Fruit fly (Drosophila melanogaster) whole organism, embryonic: ENCODE results near the gene Mfap1.

Experiments
- CG10209 ChIP-seq: fragments of 200-800 bp; sonication (Bioruptor generic); optimal IDR thresholded peaks from 3 replicates; lab custom pipeline; 2017; ENCODE audit warnings: missing biosample characterization, mild to moderate bottlenecking, missing genetic modification characterization, missing genetic modification reagents
- CG10321 ChIP-seq: fragments of 200-800 bp; sonication (Bioruptor generic); IDR thresholded peaks from 2 replicates; pipeline ENCODE4 v1.3.6; 2022; ENCODE audit warnings: missing biosample characterization, missing genetic modification characterization
- CG11504 ChIP-seq: fragments of 200-800 bp; sonication (Bioruptor generic); optimal IDR thresholded peaks from 3 replicates; lab custom pipeline; 2019; ENCODE audit warnings: missing biosample characterization, mild to moderate bottlenecking, missing genetic modification characterization, moderate library complexity
- CG11560 ChIP-seq: fragments of 200-800 bp; sonication (Bioruptor generic); IDR thresholded peaks from 3 replicates; pipeline ENCODE4 v1.3.6; 2022; ENCODE audit warnings: missing biosample characterization, missing genetic modification characterization
- CG12155 ChIP-seq: fragments of 200-800 bp; sonication (Bioruptor generic); optimal IDR thresholded peaks from 3 replicates; lab custom pipeline; 2016; ENCODE audit warnings: missing biosample characterization, missing genetic modification characterization
- CG12299 ChIP-seq: fragments of 200-800 bp; sonication (Bioruptor generic); optimal IDR thresholded peaks from 2 replicates; lab custom pipeline; 2018; ENCODE audit warnings: missing biosample characterization, mild to moderate bottlenecking, missing genetic modification characterization
- CG13624 ChIP-seq: fragments of 200-800 bp; sonication (Bioruptor generic); optimal IDR thresholded peaks from 2 replicates; lab custom pipeline; 2016; ENCODE audit warnings: missing biosample characterization, missing genetic modification characterization
- CG14710 ChIP-seq: fragments of 200-800 bp; sonication (Bioruptor generic); optimal IDR thresholded peaks from 3 replicates; lab custom pipeline; 2019; ENCODE audit warnings: missing biosample characterization, mild to moderate bottlenecking, missing genetic modification characterization, moderate library complexity
- CG1602 ChIP-seq: fragments of 200-800 bp; sonication (Bioruptor generic); optimal IDR thresholded peaks from 3 replicates; lab custom pipeline; 2016; ENCODE audit warnings: missing biosample characterization, missing genetic modification characterization
- CG17829 ChIP-seq: fragments of 200-800 bp; optimal IDR thresholded peaks from 2 replicates; lab custom pipeline; 2019; ENCODE audit warnings: missing biosample characterization, mild to moderate bottlenecking, missing genetic modification characterization, moderate library complexity
- CG30403 ChIP-seq: fragments of 200-800 bp; sonication (Bioruptor generic); optimal IDR thresholded peaks from 3 replicates; lab custom pipeline; 2016; ENCODE audit warnings: missing biosample characterization, missing genetic modification characterization
- CG3163 ChIP-seq: fragments of 200-800 bp; sonication (Bioruptor generic); optimal IDR thresholded peaks from 3 replicates; lab custom pipeline; 2016; ENCODE audit warnings: missing biosample characterization, missing genetic modification characterization
- CG4404 ChIP-seq: fragments of 200-800 bp; sonication (Bioruptor generic); IDR thresholded peaks from 2 replicates; pipeline ENCODE4 v1.3.6; 2022; ENCODE audit warnings: missing biosample characterization, missing genetic modification characterization
- CG7839 ChIP-seq: fragments of 200-800 bp; sonication (Bioruptor generic); optimal IDR thresholded peaks from 3 replicates; lab custom pipeline; 2018; ENCODE audit warnings: missing biosample characterization, mild to moderate bottlenecking, missing genetic modification characterization, moderate library complexity
- CG8281 ChIP-seq: fragments of 200-800 bp; sonication (Bioruptor generic); optimal IDR thresholded peaks from 2 replicates; lab custom pipeline; 2018; ENCODE audit warnings: missing biosample characterization, mild to moderate bottlenecking, missing genetic modification characterization, moderate library complexity
- CG8290 ChIP-seq, 3 experiments: fragments of 200-800 bp; sonication (Bioruptor generic); optimal IDR thresholded peaks; 2 replicates each; lab custom pipeline; 2016 to 2019; ENCODE audit warnings: missing biosample characterization in 3 of 3, missing genetic modification characterization in 3 of 3, mild to moderate bottlenecking in 2 of 3, moderate library complexity in 1 of 3
- CG8765 ChIP-seq: fragments of 200-800 bp; sonication (Bioruptor generic); IDR thresholded peaks from 2 replicates; pipeline ENCODE4 v1.3.6; 2022; ENCODE audit warnings: missing biosample characterization, missing genetic modification characterization
- Deaf1 ChIP-seq: fragments of 200-800 bp; optimal IDR thresholded peaks from 3 replicates; lab custom pipeline; 2019; ENCODE audit warnings: missing biosample characterization, mild to moderate bottlenecking, missing genetic modification characterization, moderate library complexity
- Hr3 ChIP-seq: fragments of 200-800 bp; sonication (Bioruptor generic); optimal IDR thresholded peaks from 3 replicates; lab custom pipeline; 2016; ENCODE audit warnings: missing biosample characterization, missing genetic modification characterization
- Jarid2 ChIP-seq: fragments of 200-800 bp; sonication (Bioruptor generic); optimal IDR thresholded peaks from 3 replicates; lab custom pipeline; 2017; ENCODE audit warnings: mild to moderate bottlenecking, missing biosample characterization, missing genetic modification reagents, missing genetic modification characterization
- Med ChIP-seq: fragments of 200-800 bp; sonication (Bioruptor generic); peaks from one replicate; lab custom pipeline; 2016; ENCODE audit warnings: missing biosample characterization, missing genetic modification characterization, mild to moderate bottlenecking, inconsistent platforms, moderate library complexity
- NC2β ChIP-seq: fragments of 200-800 bp; sonication (Bioruptor generic); optimal IDR thresholded peaks from 2 replicates; lab custom pipeline; 2016; ENCODE audit warnings: missing biosample characterization, missing genetic modification characterization
- Nf-YA ChIP-seq: fragments of 200-800 bp; sonication (Bioruptor generic); IDR thresholded peaks from 2 replicates; pipeline ENCODE4 v1.3.6; 2022; ENCODE audit warnings: missing biosample characterization, missing genetic modification characterization
- Rfx ChIP-seq: fragments of 200-800 bp; sonication (Bioruptor generic); IDR thresholded peaks from 2 replicates; pipeline ENCODE4 v1.3.6; 2022; ENCODE audit warnings: missing biosample characterization, missing genetic modification characterization
- Sox102F ChIP-seq: fragments of 200-800 bp; sonication (Bioruptor generic); optimal IDR thresholded peaks from 2 replicates; lab custom pipeline; 2018; ENCODE audit warnings: missing biosample characterization, mild to moderate bottlenecking, missing genetic modification characterization, moderate library complexity
- TFAM ChIP-seq: fragments of 200-800 bp; sonication (Bioruptor generic); optimal IDR thresholded peaks from 2 replicates; lab custom pipeline; 2017; ENCODE audit warnings: missing biosample characterization, missing genetic modification characterization, inconsistent platforms
- YL-1 ChIP-seq: fragments of 200-800 bp; sonication (Bioruptor generic); optimal IDR thresholded peaks from 3 replicates; lab custom pipeline; 2017; ENCODE audit warnings: missing biosample characterization, mild to moderate bottlenecking, missing genetic modification characterization
- abd-A ChIP-seq: fragments of 200-800 bp; sonication (Bioruptor generic); optimal IDR thresholded peaks from 3 replicates; lab custom pipeline; 2019; ENCODE audit warnings: missing biosample characterization, mild to moderate bottlenecking, missing genetic modification characterization, moderate library complexity
- bsh ChIP-seq, 2 experiments: fragments of 200-800 bp; sonication (Bioruptor generic); optimal IDR thresholded peaks; 2 replicates each; lab custom pipeline; 2017 to 2018; ENCODE audit warnings: mild to moderate bottlenecking in 2 of 2, missing biosample characterization in 2 of 2, missing genetic modification characterization in 2 of 2, moderate library complexity in 1 of 2
- chif ChIP-seq, 2 experiments: fragments of 200-800 bp; sonication (Bioruptor generic); optimal IDR thresholded peaks; 3 replicates each; lab custom pipeline; 2016; ENCODE audit warnings: missing biosample characterization in 2 of 2, missing genetic modification characterization in 2 of 2
- chinmo ChIP-seq: fragments of 200-800 bp; sonication (Bioruptor generic); IDR thresholded peaks from 4 replicates; pipeline ENCODE4 v1.3.6; 2022; ENCODE audit warnings: missing biosample characterization, missing genetic modification characterization; ENCODE audit not compliant: partially characterized antibody
- dm ChIP-seq: fragments of 200-800 bp; sonication (Bioruptor generic); optimal IDR thresholded peaks from 3 replicates; lab custom pipeline; 2016; ENCODE audit warnings: missing biosample characterization, missing genetic modification characterization
- dmrt11E ChIP-seq: fragments of 200-800 bp; sonication (Bioruptor generic); optimal IDR thresholded peaks from 3 replicates; lab custom pipeline; 2018; ENCODE audit warnings: missing biosample characterization, mild to moderate bottlenecking, missing genetic modification characterization, moderate library complexity
- dpn ChIP-seq, 2 experiments: fragments of 200-800 bp; sonication (Bioruptor generic); optimal IDR thresholded peaks; 3 replicates each; lab custom pipeline; 2016; ENCODE audit warnings: missing biosample characterization in 2 of 2, missing genetic modification characterization in 2 of 2
- eve ChIP-seq, 2 experiments: fragments of >200 bp; optimal IDR thresholded peaks; 2 replicates each; lab custom pipeline; 2017; ENCODE audit warnings: missing biosample characterization in 2 of 2, missing genetic modification characterization in 2 of 2
- ftz-f1 ChIP-seq: fragments of 200-800 bp; sonication (Bioruptor generic); optimal IDR thresholded peaks from 2 replicates; lab custom pipeline; 2016; ENCODE audit warnings: missing biosample characterization, missing genetic modification characterization
- hkb ChIP-seq, 2 experiments: fragments of 200-800 bp in 1 of 2; fragments of >200 bp in 1 of 2; sonication (Bioruptor generic) in 1 of 2; IDR thresholded peaks in 1 of 2; optimal IDR thresholded peaks in 1 of 2; 2 replicates each; pipeline versions ENCODE4 v1.3.6 to Lab custom; 2017 to 2022; ENCODE audit warnings: missing biosample characterization in 1 of 2, missing genetic modification characterization in 1 of 2
- jumu ChIP-seq: fragments of 200-800 bp; sonication (Bioruptor generic); optimal IDR thresholded peaks from 3 replicates; lab custom pipeline; 2016; ENCODE audit warnings: missing biosample characterization, missing genetic modification characterization
- knrl ChIP-seq: fragments of 200-800 bp; sonication (Bioruptor generic); IDR thresholded peaks from 3 replicates; pipeline ENCODE4 v1.3.6; 2022; ENCODE audit warnings: missing biosample characterization, missing genetic modification characterization; ENCODE audit not compliant: partially characterized antibody
- nerfin-1 ChIP-seq: fragments of 200-800 bp; sonication (Bioruptor generic); optimal IDR thresholded peaks from 3 replicates; lab custom pipeline; 2019; ENCODE audit warnings: missing biosample characterization, mild to moderate bottlenecking, missing genetic modification characterization, moderate library complexity
- pan ChIP-seq, 4 experiments: fragments of >200 bp in 3 of 4; fragments of 200-800 bp in 1 of 4; sonication (Bioruptor generic) in 1 of 4; optimal IDR thresholded peaks in 3 of 4; IDR thresholded peaks in 1 of 4; 2 replicates each; pipeline versions ENCODE4 v1.3.6 to Lab custom; 2017 to 2022; ENCODE audit warnings: missing biosample characterization in 2 of 4, missing genetic modification characterization in 2 of 4, mixed read lengths in 1 of 4
- peb ChIP-seq: fragments of 200-800 bp; sonication (Bioruptor generic); IDR thresholded peaks from 2 replicates; pipeline ENCODE4 v1.3.6; 2022; ENCODE audit warnings: missing biosample characterization, missing genetic modification characterization
- pita ChIP-seq: fragments of 200-800 bp; sonication (Bioruptor generic); optimal IDR thresholded peaks from 2 replicates; lab custom pipeline; 2017; ENCODE audit warnings: missing biosample characterization, mild to moderate bottlenecking, missing genetic modification characterization
- pnt ChIP-seq: fragments of 200-800 bp; sonication (Bioruptor generic); optimal IDR thresholded peaks from 3 replicates; lab custom pipeline; 2016; ENCODE audit warnings: missing biosample characterization, missing genetic modification characterization
- so ChIP-seq: fragments of 200-800 bp; sonication (Bioruptor generic); IDR thresholded peaks from 3 replicates; pipeline ENCODE4 v1.3.6; 2022; ENCODE audit warnings: missing biosample characterization, missing genetic modification characterization
- ssp ChIP-seq: fragments of 200-800 bp; sonication (Bioruptor generic); IDR thresholded peaks from 2 replicates; pipeline ENCODE4 v1.3.6; 2022; ENCODE audit warnings: missing biosample characterization, missing genetic modification characterization
- tio ChIP-seq: fragments of 200-800 bp; sonication (Bioruptor generic); optimal IDR thresholded peaks from 2 replicates; lab custom pipeline; 2017; ENCODE audit warnings: missing biosample characterization, missing genetic modification characterization, inconsistent platforms
- toy ChIP-seq: fragments of 200-800 bp; sonication (Bioruptor generic); IDR thresholded peaks from 2 replicates; pipeline ENCODE4 v1.3.6; 2022; ENCODE audit warnings: missing biosample characterization, missing genetic modification characterization

Mfap1 gene

DNA sequence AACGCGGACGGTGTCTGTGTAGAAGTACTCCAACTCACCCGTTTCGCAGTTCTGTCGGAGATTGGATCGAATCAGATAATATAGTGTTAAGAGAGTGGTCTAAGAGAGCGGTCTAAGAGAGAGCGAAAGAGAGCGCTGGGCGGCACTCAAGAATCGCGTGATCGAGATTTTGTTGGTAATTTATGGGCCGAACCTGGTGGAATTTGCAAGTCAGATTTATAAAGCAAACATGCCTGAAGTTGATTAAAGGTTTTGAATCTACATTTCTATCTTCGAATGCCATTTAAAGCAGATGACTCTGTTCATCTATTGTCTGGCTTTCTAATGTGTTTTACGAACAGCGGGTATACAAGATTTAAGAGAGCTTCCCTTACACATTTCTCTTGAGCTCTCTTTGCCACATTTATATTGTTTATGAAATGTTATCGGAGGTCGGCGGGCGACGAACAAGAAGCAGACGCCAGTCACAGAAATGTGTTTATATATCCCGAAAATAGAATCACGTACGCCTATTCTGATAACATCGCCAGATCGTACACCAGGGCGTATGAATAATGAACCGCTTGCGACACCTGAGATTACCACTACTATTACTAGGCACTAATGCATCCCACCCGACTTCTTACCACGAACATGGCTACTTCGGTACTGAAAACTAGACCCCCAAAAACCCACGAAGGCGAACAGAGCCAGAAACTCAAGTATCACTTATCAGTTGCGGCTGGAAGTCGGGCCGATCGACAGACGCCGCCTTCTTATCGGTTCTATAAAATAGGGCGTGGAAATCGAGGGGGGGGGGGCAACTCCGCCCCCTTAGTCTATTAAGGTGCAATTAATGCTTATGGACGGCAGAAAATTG lies 26.8 kb downstream of the Mfap1 start (continued):
- TF ChIP-seq dmrt11E (tag; lab: Kevin White, UChicago), result no peak
- no peak for TF ChIP-seq peb (GFP tag; lab: Robert Waterston, UW)
- TF ChIP-seq tio, result no peak
- TF ChIP-seq Sox102F (GFP tag; lab: Kevin White, UChicago), result no peak
- TF ChIP-seq Nf-YA (GFP tag; lab: Robert Waterston, UW), result no peak
- peak; percentile 35 for TF ChIP-seq Jarid2 (GFP tag; lab: Kevin White, UChicago)
- TF ChIP-seq CG10209 (GFP tag; lab: Kevin White, UChicago), result no peak
- TF ChIP-seq CG11504 (tag; lab: Kevin White, UChicago), result no peak
- no peak for TF ChIP-seq NC2β (GFP tag; lab: Kevin White, UChicago)
- TF ChIP-seq hkb (optimal IDR thresholded peaks at IDR 0.05; lab: Kevin White, UChicago), result no peak
- TF ChIP-seq hkb (GFP tag; IDR thresholded peaks at IDR 0.05; lab: Robert Waterston, UW), result no peak
- TF ChIP-seq CG17829, result no peak
- no peak for TF ChIP-seq CG10321 (GFP tag; lab: Robert Waterston, UW)
- no peak for TF ChIP-seq abd-A (tag; lab: Kevin White, UChicago)
- peak; percentile 70 for TF ChIP-seq Med (GFP tag; lab: Kevin White, UChicago)
- no peak for TF ChIP-seq nerfin-1
- TF ChIP-seq bsh (GFP tag; optimal IDR thresholded peaks at IDR 0.05; lab: Kevin White, UChicago), result peak in 1 of 2 experiments; percentile 5
- no peak for TF ChIP-seq CG11560 (tag; lab: Robert Waterston, UW)
- no peak for TF ChIP-seq dm
- TF ChIP-seq YL-1 (GFP tag; lab: Kevin White, UChicago), result no peak
- TF ChIP-seq CG3163, result peak; percentile 97
- TF ChIP-seq CG8765 (GFP tag; lab: Robert Waterston, UW), result no peak
- no peak for TF ChIP-seq ssp (GFP tag; lab: Robert Waterston, UW)
- 0 out of 4 replicates have a peak, but pooled peaks have one; percentile 81 for TF ChIP-seq chinmo (GFP tag; lab: Robert Waterston, UW)
- TF ChIP-seq Rfx, result no peak; the same call in 1 of the 2 replicates
- TF ChIP-seq TFAM (GFP tag; lab: Kevin White, UChicago), result no peak
- TF ChIP-seq Hr3 (GFP tag; lab: Kevin White, UChicago), result no peak
- no peak for TF ChIP-seq knrl
- TF ChIP-seq CG30403 (GFP tag; lab: Kevin White, UChicago), result no peak
- no peak for TF ChIP-seq CG8281
- TF ChIP-seq dpn (GFP tag; optimal IDR thresholded peaks at IDR 0.05; lab: Kevin White, UChicago), result no peak
- no peak for TF ChIP-seq CG13624 (GFP tag; lab: Kevin White, UChicago)
- TF ChIP-seq CG8290 (GFP tag; optimal IDR thresholded peaks at IDR 0.05; lab: Kevin White, UChicago), result no peak
- peak in 1 of 2 experiments; percentile 49 for TF ChIP-seq CG8290 (tag; optimal IDR thresholded peaks at IDR 0.05; lab: Kevin White, UChicago)
- TF ChIP-seq jumu (GFP tag; lab: Kevin White, UChicago), result no peak
- peak; percentile 93 for TF ChIP-seq Deaf1 (tag; lab: Kevin White, UChicago)
- TF ChIP-seq pita, result no peak
- no peak for TF ChIP-seq toy (GFP tag; lab: Robert Waterston, UW)
- TF ChIP-seq chif (GFP tag; optimal IDR thresholded peaks at IDR 0.05; lab: Kevin White, UChicago), result no peak
- no peak for TF ChIP-seq CG12155 (GFP tag; lab: Kevin White, UChicago)
- no peak for TF ChIP-seq pan (optimal IDR thresholded peaks at IDR 0.05; lab: Kevin White, UChicago)
- no peak for TF ChIP-seq pan (GFP tag; optimal IDR thresholded peaks at IDR 0.05 in 1 of 2, IDR thresholded peaks at IDR 0.05 in 1 of 2)
- TF ChIP-seq CG14710 (tag; lab: Kevin White, UChicago), result no peak
- no peak for TF ChIP-seq CG12299 (tag; lab: Kevin White, UChicago)
- no peak for TF ChIP-seq CG7839
- TF ChIP-seq CG4404 (GFP tag; lab: Robert Waterston, UW), result no peak
- no peak for TF ChIP-seq CG1602 (GFP tag; lab: Kevin White, UChicago)
- TF ChIP-seq ftz-f1 (GFP tag; lab: Kevin White, UChicago), result no peak
- TF ChIP-seq eve (GFP tag; optimal IDR thresholded peaks at IDR 0.05; lab: Kevin White, UChicago), result no peak
- TF ChIP-seq pnt (GFP tag; lab: Kevin White, UChicago), result no peak
- no peak for TF ChIP-seq so (GFP tag; lab: Robert Waterston, UW)
